Fruit fly (Drosophila melanogaster) whole organism, pupa: ENCODE measurements around the gene CG42718.

ENCODE experiments used
- CG10348 ChIP-seq: fragments of 200-800 bp; sonication (Bioruptor generic); IDR thresholded peaks from 2 replicates; pipeline ENCODE4 v1.3.6; 2022; ENCODE audit warnings: missing biosample characterization, missing genetic modification characterization
- CG12605 ChIP-seq: fragments of 200-800 bp; sonication (Bioruptor generic); IDR thresholded peaks from 2 replicates; pipeline ENCODE4 v1.3.6; 2022; ENCODE audit warnings: missing biosample characterization, missing genetic modification characterization
- CG13204 ChIP-seq: fragments of 200-800 bp; sonication (Bioruptor generic); optimal IDR thresholded peaks from 2 replicates; lab custom pipeline; 2018; ENCODE audit warnings: missing biosample characterization, mild to moderate bottlenecking, missing genetic modification characterization, moderate library complexity
- CG14655 ChIP-seq: fragments of 200-800 bp; sonication (Bioruptor generic); optimal IDR thresholded peaks from 3 replicates; lab custom pipeline; 2017; ENCODE audit warnings: mild to moderate bottlenecking, missing biosample characterization, missing genetic modification reagents, missing genetic modification characterization
- CG15710 ChIP-seq: fragments of 200-800 bp; sonication (Bioruptor generic); optimal IDR thresholded peaks from 2 replicates; lab custom pipeline; 2018; ENCODE audit warnings: missing biosample characterization, mild to moderate bottlenecking, missing genetic modification characterization, moderate library complexity
- CG17806 ChIP-seq: fragments of 200-800 bp; sonication (Bioruptor generic); optimal IDR thresholded peaks from 2 replicates; lab custom pipeline; 2018; ENCODE audit warnings: missing biosample characterization, mild to moderate bottlenecking, missing genetic modification characterization, moderate library complexity
- CG32121 ChIP-seq: fragments of 200-800 bp; sonication (Bioruptor generic); IDR thresholded peaks from 2 replicates; pipeline ENCODE4 v1.3.6; 2022; ENCODE audit warnings: missing biosample characterization, missing genetic modification characterization
- CG34367 ChIP-seq: fragments of 200-800 bp; sonication (Bioruptor generic); optimal IDR thresholded peaks from 2 replicates; lab custom pipeline; 2018; ENCODE audit warnings: missing biosample characterization, mild to moderate bottlenecking, missing genetic modification characterization
- CG4496 ChIP-seq: fragments of 200-800 bp; sonication (Bioruptor generic); IDR thresholded peaks from 3 replicates; pipeline ENCODE4 v1.3.6; 2022; ENCODE audit warnings: missing biosample characterization, missing genetic modification characterization
- CG8159 ChIP-seq: fragments of 200-800 bp; sonication (Bioruptor generic); optimal IDR thresholded peaks from 3 replicates; lab custom pipeline; 2018; ENCODE audit warnings: missing biosample characterization, mild to moderate bottlenecking, missing genetic modification characterization, moderate library complexity
- CG8301 ChIP-seq: fragments of 200-800 bp; sonication (Bioruptor generic); optimal IDR thresholded peaks from 2 replicates; lab custom pipeline; 2018; ENCODE audit warnings: missing biosample characterization, mild to moderate bottlenecking, missing genetic modification characterization
- CG9948 ChIP-seq: fragments of 200-800 bp; sonication (Bioruptor generic); optimal IDR thresholded peaks from 2 replicates; lab custom pipeline; 2018; ENCODE audit warnings: missing biosample characterization, mild to moderate bottlenecking, missing genetic modification characterization, moderate library complexity
- D1 ChIP-seq: fragments of 200-800 bp; sonication (Bioruptor generic); optimal IDR thresholded peaks from 2 replicates; lab custom pipeline; 2018; ENCODE audit warnings: missing biosample characterization, mild to moderate bottlenecking, missing genetic modification characterization, moderate library complexity
- EcR ChIP-seq: fragments of 200-800 bp; sonication (Bioruptor generic); optimal IDR thresholded peaks from 3 replicates; lab custom pipeline; 2019; ENCODE audit warnings: missing biosample characterization, missing genetic modification characterization, mild to moderate bottlenecking, moderate library complexity, missing genetic modification reagents
- Ets98B ChIP-seq: fragments of 200-800 bp; sonication (Bioruptor generic); IDR thresholded peaks from 2 replicates; pipeline ENCODE4 v1.3.6; 2022; ENCODE audit warnings: missing biosample characterization, missing genetic modification characterization
- Pif1A ChIP-seq: fragments of 200-800 bp; sonication (Bioruptor generic); optimal IDR thresholded peaks from 3 replicates; lab custom pipeline; 2016; ENCODE audit warnings: missing biosample characterization, missing genetic modification characterization
- Pif1B ChIP-seq: fragments of 200-800 bp; sonication (Bioruptor generic); optimal IDR thresholded peaks from 3 replicates; lab custom pipeline; 2016; ENCODE audit warnings: missing biosample characterization, missing genetic modification characterization
- Snoo ChIP-seq: fragments of 200-800 bp; sonication (Bioruptor generic); optimal IDR thresholded peaks from 3 replicates; lab custom pipeline; 2017; ENCODE audit warnings: missing biosample characterization, mild to moderate bottlenecking, missing genetic modification characterization, inconsistent platforms
- fd96Ca ChIP-seq: fragments of 200-800 bp; sonication (Bioruptor generic); IDR thresholded peaks from 3 replicates; pipeline ENCODE4 v1.3.6; 2022; ENCODE audit warnings: missing biosample characterization, missing genetic modification characterization
- gl ChIP-seq: fragments of 200-800 bp; sonication (Bioruptor generic); optimal IDR thresholded peaks from 2 replicates; lab custom pipeline; 2018; ENCODE audit warnings: missing biosample characterization, mild to moderate bottlenecking, missing genetic modification characterization
- rn ChIP-seq: fragments of 200-800 bp; sonication (Bioruptor generic); IDR thresholded peaks from 2 replicates; pipeline ENCODE4 v1.3.6; 2022; ENCODE audit warnings: missing biosample characterization, missing genetic modification characterization

CG42718 gene

DNA sequence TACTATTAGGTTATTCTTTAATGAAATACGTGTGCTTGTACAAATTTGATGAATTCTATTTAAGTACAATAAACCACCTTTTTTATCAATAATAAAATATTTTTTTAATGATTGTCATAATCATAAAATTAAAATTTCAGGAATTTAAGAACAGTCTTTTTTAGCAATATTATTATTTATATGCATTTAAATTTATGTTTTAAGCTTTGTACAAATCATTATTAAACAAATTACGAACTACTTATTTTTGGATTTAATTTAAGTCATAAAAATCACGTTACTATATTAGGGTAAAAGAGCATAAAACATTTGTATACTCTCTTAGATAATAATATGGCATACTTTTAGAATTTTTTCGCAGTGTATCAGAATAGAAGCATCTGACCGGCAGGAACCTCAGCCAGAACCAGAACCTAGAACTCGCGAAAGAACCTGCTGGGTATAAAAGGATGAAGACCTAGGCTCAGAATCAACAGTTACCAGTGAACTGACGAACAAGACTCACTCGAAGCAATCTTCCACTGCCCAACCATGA, 41.1 kb upstream of the CG42718 start, which contains the start of gene Cpr72Ea:
Gene Cpr72Ea, plus strand, starts transcription at position 485 of the 535 bp plus-strand sequence.
- TF ChIP-seq rn (no peak), EcR (GFP tag; lab: Kevin White, UChicago) (no peak), CG17806 (tag; lab: Kevin White, UChicago) (peak; percentile 6), fd96Ca (GFP tag; lab: Robert Waterston, UW) (no peak), CG34367 (tag; lab: Kevin White, UChicago) (peak; percentile 17), CG13204 (GFP tag; lab: Kevin White, UChicago) (no peak), CG9948 (tag; lab: Kevin White, UChicago) (peak; percentile 73), CG8159 (tag; lab: Kevin White, UChicago) (peak; percentile 72), CG15710 (tag; lab: Kevin White, UChicago) (peak; percentile 55), Pif1A (GFP tag; lab: Kevin White, UChicago) (no peak), CG12605 (no peak), D1 (tag; lab: Kevin White, UChicago) (peak; percentile 49), CG14655 (peak; percentile 39)
- TF ChIP-seq, all 21 proteins: peak for 7

DNA sequence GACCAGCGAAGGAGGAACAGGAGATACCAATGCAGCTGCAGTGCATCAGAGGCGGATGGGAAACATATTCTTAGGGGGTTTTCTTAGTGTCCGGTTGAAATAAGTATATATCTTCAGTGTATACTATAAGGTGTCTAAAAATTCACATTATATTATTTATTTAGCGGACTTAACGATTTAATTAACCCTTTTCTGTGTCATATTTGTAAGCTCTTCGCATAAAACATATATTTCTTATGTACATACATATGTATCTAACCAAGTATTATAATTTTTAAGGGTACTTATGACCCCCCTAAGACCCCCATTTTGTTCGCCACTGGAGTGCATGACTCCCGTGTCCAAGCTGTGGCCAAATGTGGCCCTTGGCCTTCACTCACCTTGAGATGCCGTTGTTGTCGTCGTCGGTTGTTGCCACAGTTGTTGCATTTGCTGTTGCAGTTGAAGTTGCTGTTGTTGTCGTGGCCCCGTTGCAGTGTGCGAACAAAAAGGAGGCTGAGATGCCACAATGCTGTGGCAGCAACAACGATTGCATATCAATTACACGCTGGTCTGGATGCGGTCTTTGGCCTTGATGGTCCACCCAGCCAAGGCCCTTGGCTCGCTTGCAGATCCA, 40.2 kb upstream of the CG42718 start:
- TF ChIP-seq gl (tag; lab: Kevin White, UChicago) = peak; percentile 86
- no peak for TF ChIP-seq Ets98B (GFP tag; lab: Robert Waterston, UW)
- no peak for TF ChIP-seq CG10348
- peak; percentile 95 for TF ChIP-seq CG34367 (tag; lab: Kevin White, UChicago)
- peak; percentile 98 for TF ChIP-seq CG8159 (tag; lab: Kevin White, UChicago)
- TF ChIP-seq rn = no peak
- TF ChIP-seq CG32121 (GFP tag; lab: Robert Waterston, UW) = no peak
- TF ChIP-seq fd96Ca (GFP tag; lab: Robert Waterston, UW) = 0 out of 3 replicates have a peak, but pooled peaks have one; percentile 22
- TF ChIP-seq CG9948 (tag; lab: Kevin White, UChicago) = peak; percentile 98
- TF ChIP-seq CG14655 = peak; percentile 83
- peak; percentile 90 for TF ChIP-seq CG13204 (GFP tag; lab: Kevin White, UChicago)
- TF ChIP-seq CG17806 (tag; lab: Kevin White, UChicago) = peak; percentile 94
- no peak for TF ChIP-seq CG12605
- no peak for TF ChIP-seq CG4496
- peak; percentile 73 for TF ChIP-seq Snoo (tag; lab: Kevin White, UChicago)
- peak; percentile 91 for TF ChIP-seq EcR (GFP tag; lab: Kevin White, UChicago)
- peak; percentile 84 for TF ChIP-seq Pif1B (GFP tag; lab: Kevin White, UChicago)
- TF ChIP-seq Pif1A (GFP tag; lab: Kevin White, UChicago) = peak; percentile 83
- TF ChIP-seq CG15710 (tag; lab: Kevin White, UChicago) = peak; percentile 97
- peak; percentile 93 for TF ChIP-seq D1 (tag; lab: Kevin White, UChicago)
- TF ChIP-seq CG8301 (tag; lab: Kevin White, UChicago) = peak; percentile 67

DNA sequence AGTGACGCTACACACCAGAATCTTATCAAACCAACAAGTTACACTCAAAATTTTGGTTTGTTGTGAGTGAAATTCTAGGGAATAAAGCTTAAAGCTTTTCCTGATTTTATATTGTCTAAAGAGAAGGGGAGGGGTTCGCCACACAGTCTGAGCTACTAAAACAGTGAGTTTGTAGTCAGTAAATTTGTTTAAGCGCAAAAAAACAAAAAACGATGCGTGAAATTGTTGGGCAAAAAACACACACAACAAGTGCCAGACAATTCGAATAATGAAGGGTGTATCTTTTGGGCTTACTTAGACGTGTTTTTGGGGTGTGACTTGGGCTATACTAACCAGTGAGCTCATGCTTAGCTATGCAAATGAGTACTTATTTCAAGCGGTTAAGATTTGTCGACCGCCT, 38.7 kb upstream of the CG42718 start:
- TF ChIP-seq CG9948 (tag; lab: Kevin White, UChicago) (no peak), CG4496 (no peak), CG14655 (no peak), CG10348 (no peak), Pif1A (GFP tag; lab: Kevin White, UChicago) (no peak), CG15710 (tag; lab: Kevin White, UChicago) (no peak), CG8301 (tag; lab: Kevin White, UChicago) (no peak), CG12605 (no peak), Ets98B (GFP tag; lab: Robert Waterston, UW) (no peak), EcR (GFP tag; lab: Kevin White, UChicago) (no peak), CG13204 (GFP tag; lab: Kevin White, UChicago) (no peak), CG8159 (tag; lab: Kevin White, UChicago) (no peak), CG17806 (tag; lab: Kevin White, UChicago) (no peak), rn (no peak), fd96Ca (GFP tag; lab: Robert Waterston, UW) (no peak)

DNA sequence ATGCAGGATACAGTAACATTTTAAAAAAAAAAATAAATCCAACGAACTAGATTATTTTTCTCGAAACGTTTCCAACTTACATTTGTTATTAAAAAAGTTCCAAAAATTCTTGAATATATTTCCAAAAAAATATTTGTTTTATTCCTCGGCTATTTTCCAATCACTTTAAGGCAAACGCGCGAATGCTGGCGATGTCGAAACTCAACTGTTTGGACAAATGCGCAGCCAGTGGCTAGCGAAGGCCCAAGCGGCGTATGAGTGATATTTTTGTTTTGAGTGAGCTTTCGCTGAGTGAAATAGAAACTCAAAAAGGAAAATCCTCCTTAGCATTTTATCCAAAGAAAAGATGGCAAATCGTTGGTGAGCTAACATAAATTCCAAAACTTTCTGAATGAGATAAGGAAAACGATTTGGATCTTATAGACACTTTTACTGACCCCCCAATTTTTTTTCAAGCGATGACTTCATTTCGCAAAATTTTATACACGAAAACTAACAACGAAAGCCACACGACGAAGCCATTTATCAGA, 38.2 kb upstream of the CG42718 start, which contains the start of gene ringer:
Gene ringer, minus strand, starts transcription at position 210 of the 530 bp plus-strand sequence.
- TF ChIP-seq Pif1A (GFP tag; lab: Kevin White, UChicago) = no peak
- TF ChIP-seq D1 (tag; lab: Kevin White, UChicago) = no peak
- no peak for TF ChIP-seq gl (tag; lab: Kevin White, UChicago)
- TF ChIP-seq CG10348 = no peak
- no peak for TF ChIP-seq Ets98B (GFP tag; lab: Robert Waterston, UW)

DNA sequence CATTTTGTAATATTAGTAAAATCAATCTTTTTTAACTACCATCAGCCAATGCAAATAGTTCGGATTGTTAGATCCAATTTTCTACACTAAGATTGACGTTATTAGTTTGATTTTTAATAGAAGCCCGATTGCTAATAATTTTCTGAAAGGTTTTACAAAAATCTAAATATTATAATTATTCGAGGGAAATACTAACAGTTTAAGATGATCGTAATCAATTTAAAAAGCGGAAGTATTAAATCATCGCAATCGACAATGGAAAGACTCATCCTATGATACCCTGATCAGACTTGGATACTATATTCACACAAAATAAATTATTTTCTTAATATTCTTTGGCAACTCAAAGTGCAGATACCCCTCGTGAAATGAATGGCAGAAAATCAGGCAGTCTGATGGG, 36.8 kb upstream of the CG42718 start:
- TF ChIP-seq Snoo (tag; lab: Kevin White, UChicago) (no peak), gl (tag; lab: Kevin White, UChicago) (no peak), CG15710 (tag; lab: Kevin White, UChicago) (peak; percentile 16), Ets98B (GFP tag; lab: Robert Waterston, UW) (no peak), CG4496 (no peak), Pif1A (GFP tag; lab: Kevin White, UChicago) (no peak), CG8301 (tag; lab: Kevin White, UChicago) (no peak), Pif1B (GFP tag; lab: Kevin White, UChicago) (no peak), CG12605 (no peak), CG14655 (no peak), EcR (GFP tag; lab: Kevin White, UChicago) (no peak), CG8159 (tag; lab: Kevin White, UChicago) (peak; percentile 62), CG34367 (tag; lab: Kevin White, UChicago) (no peak), rn (no peak), CG9948 (tag; lab: Kevin White, UChicago) (peak; percentile 27), CG32121 (GFP tag; lab: Robert Waterston, UW) (no peak), CG13204 (GFP tag; lab: Kevin White, UChicago) (no peak), fd96Ca (GFP tag; lab: Robert Waterston, UW) (no peak), CG10348 (no peak), CG17806 (tag; lab: Kevin White, UChicago) (no peak), D1 (tag; lab: Kevin White, UChicago) (peak; percentile 52)
